Fruit fly (Drosophila melanogaster) whole organism, embryonic: Measurements from ENCODE around the gene GramD1B.

ENCODE experiments used
- CG10366 ChIP-seq: fragments of 200-800 bp; sonication (Bioruptor generic); IDR thresholded peaks from 2 replicates; pipeline ENCODE4 v1.3.6; 2022; ENCODE audit warnings: missing biosample characterization, missing genetic modification characterization
- CG10431 ChIP-seq: fragments of 200-800 bp; sonication (Bioruptor generic); optimal IDR thresholded peaks from 3 replicates; lab custom pipeline; 2018; ENCODE audit warnings: missing biosample characterization, mild to moderate bottlenecking, missing genetic modification characterization
- CG13296 ChIP-seq: fragments of 200-800 bp; sonication (Bioruptor generic); optimal IDR thresholded peaks from 3 replicates; lab custom pipeline; 2018; ENCODE audit warnings: missing biosample characterization, mild to moderate bottlenecking, missing genetic modification characterization
- CG14965 ChIP-seq: fragments of 200-800 bp; sonication (Bioruptor generic); optimal IDR thresholded peaks from 2 replicates; lab custom pipeline; 2016; ENCODE audit warnings: missing biosample characterization, missing genetic modification characterization, borderline replicate concordance
- CG3726 ChIP-seq: fragments of 200-800 bp; sonication (Bioruptor generic); IDR thresholded peaks from 3 replicates; pipeline ENCODE4, ENCODE4 v1.3.6; 2022; ENCODE audit warnings: missing biosample characterization, missing genetic modification characterization
- CG4404 ChIP-seq: fragments of 200-800 bp; sonication (Bioruptor generic); IDR thresholded peaks from 2 replicates; pipeline ENCODE4 v1.3.6; 2022; ENCODE audit warnings: missing biosample characterization, missing genetic modification characterization
- CG8478 ChIP-seq: fragments of >200 bp; optimal IDR thresholded peaks from 2 replicates; lab custom pipeline; 2018
- Stat92E ChIP-seq, 3 experiments: fragments of >200 bp in 2 of 3; fragments of 200-800 bp in 1 of 3; sonication (Bioruptor generic) in 1 of 3; optimal IDR thresholded peaks; 2 replicates each; lab custom pipeline; 2017 to 2019; ENCODE audit warnings: missing biosample characterization in 3 of 3, missing genetic modification characterization in 3 of 3, mild to moderate bottlenecking in 1 of 3, moderate library complexity in 1 of 3
- corto ChIP-seq: fragments of 200-800 bp; sonication (Bioruptor generic); optimal IDR thresholded peaks from 2 replicates; lab custom pipeline; 2016; ENCODE audit warnings: missing biosample characterization, mild to moderate bottlenecking, missing genetic modification characterization, moderate library complexity
- gro ChIP-seq: fragments of 200-800 bp; sonication (Bioruptor generic); optimal IDR thresholded peaks from 2 replicates; lab custom pipeline; 2016; ENCODE audit warnings: missing biosample characterization, missing genetic modification characterization
- gt ChIP-seq: fragments of 200-800 bp; sonication (Bioruptor generic); IDR thresholded peaks from 2 replicates; pipeline ENCODE4 v1.3.6; 2022; ENCODE audit warnings: missing biosample characterization, missing genetic modification characterization
- tio ChIP-seq: fragments of 200-800 bp; sonication (Bioruptor generic); optimal IDR thresholded peaks from 2 replicates; lab custom pipeline; 2017; ENCODE audit warnings: missing biosample characterization, missing genetic modification characterization, inconsistent platforms

dm6 chr2L:3373242-3373641 is at the start of gene GramD1B:
- TF ChIP-seq CG13296 (GFP tag; lab: Kevin White, UChicago) (no peak), gro (GFP tag; lab: Kevin White, UChicago) (no peak), CG3726 (no peak), corto (no peak), Stat92E (GFP tag; optimal IDR thresholded peaks at IDR 0.05; lab: Kevin White, UChicago) (peak in 1 of 3 experiments; percentile 10), tio (no peak), gt (GFP tag; lab: Robert Waterston, UW) (no peak), CG4404 (GFP tag; lab: Robert Waterston, UW) (no peak), CG10366 (GFP tag; lab: Robert Waterston, UW) (no peak), CG14965 (GFP tag; lab: Kevin White, UChicago) (no peak), CG10431 (GFP tag; lab: Kevin White, UChicago) (no peak), CG8478 (lab: Kevin White, UChicago) (no peak)
